Fruit fly (Drosophila melanogaster): ENCODE data around the gene bip1.
A peak's percentile ranks its signal among the peaks of the same experiment; 100 is the strongest.

The bip1 gene

dm6 chr3L:8005770-8006169, 52.7 kb downstream of the bip1 start:
- 0 out of 3 replicates have a peak, but pooled peaks have one; percentile 21 for TF ChIP-seq CG4496 (GFP tag; IDR thresholded peaks at IDR 0.05)
- peak; percentile 24; the same call in 1 of the 2 replicates for TF ChIP-seq Ets98B (GFP tag; IDR thresholded peaks at IDR 0.05)
- TF ChIP-seq CG13204 (GFP tag; optimal IDR thresholded peaks at IDR 0.05), result no peak
